Fruit fly (Drosophila melanogaster): Measurements from ENCODE around the gene rdgB.

rdgB gene

dm6 chrX:13781739-13782502 is 19.4 kb downstream of the rdgB start, which contains the start of the genes CtsB and amrt:
CtsB (minus strand) TSS chrX:13782170.
amrt (plus strand) TSS chrX:13782459.
- TF ChIP-seq CG17801 (GFP tag; optimal IDR thresholded peaks at IDR 0.05; ENCODE audit: partially characterized antibody), result peak; percentile 88

dm6 chrX:13783534-13783949 is 21.0 kb downstream of the rdgB start, which contains the start of gene inaE:
inaE (plus strand) TSS chrX:13783714.
- TF ChIP-seq CG17801 (GFP tag; optimal IDR thresholded peaks at IDR 0.05; ENCODE audit: partially characterized antibody), result peak; percentile 37

dm6 chrX:13783958-13784907 is 21.7 kb downstream of the rdgB start:
- no peak for TF ChIP-seq CG17801 (GFP tag; optimal IDR thresholded peaks at IDR 0.05; ENCODE audit: partially characterized antibody)

dm6 chrX:13786037-13786667 is 23.6 kb downstream of the rdgB start:
- TF ChIP-seq CG17801 (GFP tag; optimal IDR thresholded peaks at IDR 0.05; ENCODE audit: partially characterized antibody), result no peak

- TF ChIP-seq CG17801 (GFP tag; optimal IDR thresholded peaks at IDR 0.05; ENCODE audit: partially characterized antibody), result no peak
These were observed 24.8 kb downstream of the rdgB start for dm6 chrX:13787282-13787850.

- no peak for TF ChIP-seq CG17801 (GFP tag; optimal IDR thresholded peaks at IDR 0.05; ENCODE audit: partially characterized antibody)
These were observed 26.6 kb downstream of the rdgB start for dm6 chrX:13788973-13789682.

dm6 chrX:13791011-13791410 is 28.5 kb downstream of the rdgB start, which contains the start of gene CG10993:
CG10993 (minus strand) TSS chrX:13791111.
- no peak for TF ChIP-seq CG17801 (GFP tag; optimal IDR thresholded peaks at IDR 0.05; ENCODE audit: partially characterized antibody)

dm6 chrX:13792463-13792862 is 29.9 kb downstream of the rdgB start:
- TF ChIP-seq CG17801 (GFP tag; optimal IDR thresholded peaks at IDR 0.05; ENCODE audit: partially characterized antibody), result no peak

dm6 chrX:13797538-13797937 is 35.0 kb downstream of the rdgB start, which contains the start of gene CG10996:
CG10996 (minus strand) TSS chrX:13797638.
- no peak for TF ChIP-seq CG17801 (GFP tag; optimal IDR thresholded peaks at IDR 0.05; ENCODE audit: partially characterized antibody)

- no peak for TF ChIP-seq CG17801 (GFP tag; optimal IDR thresholded peaks at IDR 0.05; ENCODE audit: partially characterized antibody)
These were observed 38.1 kb downstream of the rdgB start for dm6 chrX:13800680-13801079.

dm6 chrX:13804398-13804797 is 41.8 kb downstream of the rdgB start:
- no peak for TF ChIP-seq CG17801 (GFP tag; optimal IDR thresholded peaks at IDR 0.05; ENCODE audit: partially characterized antibody)

dm6 chrX:13805554-13805953 is 43.0 kb downstream of the rdgB start:
- no peak for TF ChIP-seq CG17801 (GFP tag; optimal IDR thresholded peaks at IDR 0.05; ENCODE audit: partially characterized antibody)

- no peak for TF ChIP-seq CG17801 (GFP tag; optimal IDR thresholded peaks at IDR 0.05; ENCODE audit: partially characterized antibody)
These were observed 48.9 kb downstream of the rdgB start, which contains the start of gene CG11095 for dm6 chrX:13811480-13811879. CG11095 (plus strand) TSS chrX:13811684.

- peak; percentile 29 for TF ChIP-seq CG17801 (GFP tag; optimal IDR thresholded peaks at IDR 0.05; ENCODE audit: partially characterized antibody)
These were observed 51.5 kb downstream of the rdgB start for dm6 chrX:13814058-13814457.
